Fruit fly (Drosophila melanogaster): ENCODE results near the gene CG34258.

DNA sequence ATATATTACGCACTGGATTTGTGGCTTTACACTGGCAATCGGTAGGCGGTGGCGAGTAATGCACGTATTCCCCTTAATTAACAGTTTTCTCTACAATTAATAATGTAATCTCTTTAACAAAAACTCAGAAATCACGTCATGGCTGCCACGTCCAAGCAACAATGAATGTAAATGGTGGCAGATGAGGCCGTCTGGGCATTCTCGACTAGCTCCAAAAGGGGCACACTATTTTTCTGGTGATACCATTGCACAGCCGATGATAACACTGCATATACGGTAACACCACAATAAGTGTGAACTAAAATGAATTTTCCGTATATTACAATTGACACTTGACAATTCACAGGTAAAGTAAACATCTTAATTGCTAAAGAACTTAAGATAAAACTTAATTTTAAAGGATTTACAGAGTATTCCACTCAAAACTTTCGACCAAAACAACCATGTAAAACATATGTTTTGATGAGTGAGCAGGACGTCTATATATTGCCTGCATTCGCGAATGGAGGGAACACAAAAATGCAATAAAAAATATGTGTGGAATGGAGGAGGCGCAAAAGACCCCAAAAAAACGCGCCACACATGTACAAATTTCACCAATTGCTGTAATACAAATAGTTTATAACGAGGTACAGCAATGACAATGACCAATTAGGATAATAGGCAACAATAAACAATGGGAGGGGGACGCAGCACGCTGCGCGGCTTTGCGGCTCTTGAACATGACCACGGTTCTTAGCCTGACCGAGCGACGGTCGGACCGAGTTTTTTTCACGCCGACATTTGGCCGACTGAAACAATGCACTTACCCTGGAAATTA, 42.3 kb downstream of the CG34258 start:
- TF ChIP-seq usp (GFP tag; optimal IDR thresholded peaks at IDR 0.05) (no peak), CG8478 (optimal IDR thresholded peaks at IDR 0.05) (no peak), psq (optimal IDR thresholded peaks at IDR 0.05) (no peak), EcR (GFP tag; optimal IDR thresholded peaks at IDR 0.05) (no peak), Dll (optimal IDR thresholded peaks at IDR 0.05) (no peak), pan (optimal IDR thresholded peaks at IDR 0.05) (no peak)

Measured in whole organism.